Worm (Caenorhabditis elegans): ENCODE results near the gene nhr-258.

Gene nhr-258

DNA sequence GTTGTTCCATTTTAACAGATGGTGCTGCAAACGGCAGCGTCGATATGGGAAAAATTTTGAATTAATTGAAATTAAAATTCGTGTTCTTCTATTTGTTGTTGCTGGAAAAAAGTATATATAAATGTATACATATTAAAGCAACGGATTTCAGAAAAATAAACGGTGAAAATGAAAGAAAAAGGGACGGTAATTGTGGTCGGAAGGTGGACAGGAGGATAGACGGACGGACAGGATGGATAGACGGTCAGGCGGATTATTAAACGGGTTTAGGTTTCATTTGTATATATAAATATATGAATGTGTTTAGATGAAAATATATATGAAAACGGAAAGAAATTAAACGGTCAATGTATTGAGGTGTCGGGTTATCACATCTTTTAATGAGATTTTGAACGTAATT, 15.3 kb upstream of the nhr-258 start, which contains the start of gene nhr-31:
Gene nhr-31, minus strand, starts transcription at position 101 of the 400 bp plus-strand sequence.
- TF ChIP-seq ceh-28 (tag; optimal IDR thresholded peaks at IDR 0.05) (no peak), nhr-28 (tag; optimal IDR thresholded peaks at IDR 0.05) (no peak), nhr-67 (tag; optimal IDR thresholded peaks at IDR 0.05) (no peak), hmg-11 (tag; optimal IDR thresholded peaks at IDR 0.05) (no peak), R02D3.7 (tag; optimal IDR thresholded peaks at IDR 0.05) (no peak), ceh-82 (tag; optimal IDR thresholded peaks at IDR 0.05) (no peak), mdl-1 (tag; optimal IDR thresholded peaks at IDR 0.05) (no peak), lin-39 (tag; optimal IDR thresholded peaks at IDR 0.05) (no peak), nhr-43 (tag; optimal IDR thresholded peaks at IDR 0.05; ENCODE audit: poor library complexity, severe bottlenecking) (no peak), fos-1 (tag; optimal IDR thresholded peaks at IDR 0.05) (no peak), fkh-2 (tag; optimal IDR thresholded peaks at IDR 0.05) (no peak), lin-15B (tag; optimal IDR thresholded peaks at IDR 0.05) (no peak), aly-2 (tag; optimal IDR thresholded peaks at IDR 0.05) (no peak), egl-27 (tag; optimal IDR thresholded peaks at IDR 0.05) (no peak), skn-1 (tag; optimal IDR thresholded peaks at IDR 0.05) (no peak), ceh-16 (tag; optimal IDR thresholded peaks at IDR 0.05) (no peak), nhr-76 (tag; optimal IDR thresholded peaks at IDR 0.05) (no peak), eor-1 (tag; optimal IDR thresholded peaks at IDR 0.05) (no peak)

DNA sequence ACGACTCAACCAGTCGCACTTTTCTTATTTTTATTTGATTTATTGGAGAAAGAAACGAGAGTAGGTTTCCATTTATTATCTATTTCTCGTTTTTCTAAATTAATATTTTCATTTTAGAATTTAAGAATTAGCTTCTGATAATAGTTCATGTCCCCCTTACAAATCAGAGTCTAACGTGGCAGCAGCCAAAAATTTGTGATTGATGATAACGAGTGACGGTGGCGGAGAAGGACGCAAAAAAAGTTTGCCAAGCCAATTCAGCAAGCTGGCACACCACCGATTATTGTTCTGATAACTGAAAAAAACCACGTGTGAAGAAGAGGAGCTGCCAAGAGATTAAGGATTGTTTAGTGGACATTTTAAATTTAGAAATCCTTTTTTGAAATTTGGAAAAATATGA, 14.6 kb upstream of the nhr-258 start:
- TF ChIP-seq pqm-1 (tag; optimal IDR thresholded peaks at IDR 0.05) = peak; percentile 66
- peak; percentile 95 for TF ChIP-seq elt-2 (tag; optimal IDR thresholded peaks at IDR 0.05)
- no peak for TF ChIP-seq mdl-1 (tag; optimal IDR thresholded peaks at IDR 0.05)

DNA sequence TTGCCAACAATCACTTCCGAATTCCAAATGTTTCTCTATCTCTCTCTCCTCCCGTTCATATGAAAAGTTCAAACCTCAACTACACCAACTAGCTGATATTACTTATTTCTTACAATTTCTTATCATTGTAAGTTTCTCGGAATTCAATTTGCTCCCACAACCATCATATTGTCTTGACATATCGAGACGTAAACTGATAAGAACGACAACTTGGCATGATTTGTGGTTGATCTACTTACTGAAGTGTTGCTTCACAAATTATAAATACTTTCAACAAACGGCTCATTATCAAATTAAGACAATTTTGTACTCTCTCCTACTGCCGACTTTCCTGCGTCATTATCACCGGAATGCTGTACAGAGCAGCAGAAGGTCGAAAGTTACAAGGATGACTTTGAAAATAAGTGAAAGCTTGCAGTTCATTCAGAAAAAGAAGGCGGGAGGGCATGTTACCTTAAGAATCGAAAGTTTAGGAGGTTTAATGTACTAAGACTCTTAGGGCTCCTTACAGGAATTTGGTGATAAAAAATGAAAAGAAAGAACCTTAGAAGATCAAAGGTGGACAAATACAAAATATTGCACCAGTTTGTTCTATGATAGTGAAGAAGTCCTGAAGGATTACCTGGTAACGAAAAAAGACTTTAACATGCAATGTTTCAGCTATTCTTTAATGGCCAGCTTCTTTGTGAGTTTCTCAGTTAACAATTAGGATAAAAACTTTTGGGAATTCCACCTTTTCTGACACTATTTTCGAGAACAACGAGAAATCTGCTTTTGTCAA, 12.4 kb upstream of the nhr-258 start:
- TF ChIP-seq nhr-12 (tag; optimal IDR thresholded peaks at IDR 0.05) (no peak), ztf-4 (tag; optimal IDR thresholded peaks at IDR 0.05) (no peak), ceh-16 (tag; optimal IDR thresholded peaks at IDR 0.05) (no peak), zag-1 (tag; optimal IDR thresholded peaks at IDR 0.05) (no peak), skn-1 (tag; optimal IDR thresholded peaks at IDR 0.05) (no peak), elt-2 (tag; optimal IDR thresholded peaks at IDR 0.05) (peak; percentile 98), elt-3 (tag; optimal IDR thresholded peaks at IDR 0.05) (no peak), pha-4 (tag; optimal IDR thresholded peaks at IDR 0.05) (peak; percentile 43), jun-1 (tag; optimal IDR thresholded peaks at IDR 0.05) (peak; percentile 35), ceh-28 (tag; optimal IDR thresholded peaks at IDR 0.05) (no peak), egl-27 (tag; optimal IDR thresholded peaks at IDR 0.05) (no peak), nhr-76 (tag; optimal IDR thresholded peaks at IDR 0.05) (no peak), mdl-1 (tag; optimal IDR thresholded peaks at IDR 0.05) (no peak), hmg-11 (tag; optimal IDR thresholded peaks at IDR 0.05) (no peak), fos-1 (tag; optimal IDR thresholded peaks at IDR 0.05) (no peak), pqm-1 (tag; optimal IDR thresholded peaks at IDR 0.05) (peak; percentile 100), unc-39 (tag; optimal IDR thresholded peaks at IDR 0.05) (no peak), eor-1 (tag; optimal IDR thresholded peaks at IDR 0.05) (no peak), lin-39 (tag; optimal IDR thresholded peaks at IDR 0.05) (no peak)

DNA sequence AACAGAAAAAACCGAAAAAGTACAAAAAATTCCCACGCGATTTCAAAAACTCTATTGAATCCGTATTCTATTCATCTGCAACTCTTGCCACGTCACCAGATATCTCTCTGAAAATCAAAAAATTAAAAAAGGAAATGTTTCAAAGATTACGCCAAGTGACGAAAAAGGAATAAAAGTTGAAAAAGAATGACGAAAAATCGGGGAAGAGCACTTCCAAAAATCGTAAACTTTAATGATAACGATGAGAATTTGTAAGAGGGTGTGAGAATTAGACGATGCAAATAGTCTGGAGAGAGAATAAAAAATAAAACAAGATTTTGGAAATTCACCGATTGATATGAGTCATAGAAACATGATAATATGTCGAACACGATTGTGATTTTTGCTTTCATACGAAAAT, 10.6 kb upstream of the nhr-258 start:
- TF ChIP-seq jun-1 (tag; optimal IDR thresholded peaks at IDR 0.05) = no peak
- peak; percentile 59 for TF ChIP-seq elt-2 (tag; optimal IDR thresholded peaks at IDR 0.05)
- peak; percentile 30 for TF ChIP-seq pqm-1 (tag; optimal IDR thresholded peaks at IDR 0.05)

DNA sequence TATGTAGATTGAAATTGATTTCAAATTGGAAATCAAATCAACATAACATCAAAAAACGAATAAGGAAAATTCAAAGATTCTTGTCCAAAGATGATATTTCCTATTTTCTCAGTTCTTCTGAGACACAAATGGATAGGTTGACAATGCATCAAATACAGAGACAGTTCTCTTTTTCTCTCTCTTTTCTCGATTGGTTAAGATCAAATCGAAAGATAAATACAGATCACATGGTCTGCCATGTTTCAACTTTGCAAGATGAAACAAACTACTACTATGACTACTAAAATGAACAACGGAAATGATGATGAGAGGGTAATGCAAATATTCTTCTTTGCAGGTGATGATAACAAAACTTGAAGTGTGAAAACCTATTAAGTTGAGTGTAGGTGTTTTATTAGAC, 8.2 kb upstream of the nhr-258 start:
- TF ChIP-seq nhr-237 (tag; optimal IDR thresholded peaks at IDR 0.05) = no peak
- no peak for TF ChIP-seq fkh-10 (GFP tag; optimal IDR thresholded peaks at IDR 0.05)
- peak; percentile 76 for TF ChIP-seq nhr-25 (tag; optimal IDR thresholded peaks at IDR 0.05)
- TF ChIP-seq ZK546.5 (tag; optimal IDR thresholded peaks at IDR 0.05) = no peak
- no peak for TF ChIP-seq eor-1 (tag; optimal IDR thresholded peaks at IDR 0.05)
- peak; percentile 27 for TF ChIP-seq nhr-23 (tag; optimal IDR thresholded peaks at IDR 0.05)
- TF ChIP-seq nhr-43 (tag; optimal IDR thresholded peaks at IDR 0.05; ENCODE audit: poor library complexity, severe bottlenecking) = peak; percentile 58
- TF ChIP-seq elt-1 (tag; optimal IDR thresholded peaks at IDR 0.05) = peak; percentile 95
- no peak for TF ChIP-seq nhr-67 (tag; optimal IDR thresholded peaks at IDR 0.05)
